Worm (Caenorhabditis elegans) whole organism, midembryonic: ENCODE data around the gene T06D8.10.

Experiments used
- T22C8.4 ChIP-seq: fragments of 200-800 bp; sonication (Bioruptor generic); IDR thresholded peaks from 2 replicates; pipeline ENCODE4 v1.3.6; 2022; ENCODE audit warnings: missing genetic modification characterization, missing compliant biosample characterization
- cog-1 ChIP-seq: sonication (generic microtip); optimal IDR thresholded peaks from 2 replicates; lab custom pipeline; 2016; ENCODE audit warnings: missing genetic modification characterization, missing compliant biosample characterization
- flt-1 ChIP-seq: fragments of 200-800 bp; sonication (Bioruptor generic); IDR thresholded peaks from 2 replicates; pipeline ENCODE4 v1.3.6; 2022; ENCODE audit warnings: missing genetic modification characterization, missing compliant biosample characterization
- klf-2 ChIP-seq: fragments of 200-800 bp; sonication (Bioruptor generic); conservative IDR thresholded peaks from 2 replicates; pipeline ENCODE4 v1.3.6; 2022; ENCODE audit warnings: missing genetic modification reagents, missing genetic modification characterization, missing compliant biosample characterization
- med-1 ChIP-seq: sonication (generic microtip); optimal IDR thresholded peaks from 2 replicates; lab custom pipeline; 2017; ENCODE audit warnings: missing genetic modification characterization, mild to moderate bottlenecking, missing compliant biosample characterization, antibody characterized with exemption, missing genetic modification reagents; ENCODE audit not compliant: insufficient read depth
- ref-1 ChIP-seq: fragments of 200-800 bp; sonication (Bioruptor generic); conservative IDR thresholded peaks from 2 replicates; pipeline ENCODE4 v1.3.6; 2022; ENCODE audit warnings: missing genetic modification reagents, missing genetic modification characterization, missing compliant biosample characterization
- tab-1 ChIP-seq: fragments of 200-800 bp; sonication (Bioruptor generic); IDR thresholded peaks from 2 replicates; pipeline ENCODE4 v1.3.6; 2022; ENCODE audit warnings: missing genetic modification characterization, missing compliant biosample characterization
- ztf-23 ChIP-seq: fragments of 200-800 bp; sonication (Bioruptor generic); IDR thresholded peaks from 2 replicates; pipeline ENCODE4 v1.3.6; 2022; ENCODE audit warnings: missing genetic modification reagents, missing genetic modification characterization, missing compliant biosample characterization
- ztf-29 ChIP-seq: fragments of 200-800 bp; sonication (Bioruptor generic); IDR thresholded peaks from 2 replicates; pipeline ENCODE4 v1.3.6; 2022; ENCODE audit warnings: missing genetic modification reagents, missing genetic modification characterization, missing compliant biosample characterization

T06D8.10 gene

DNA sequence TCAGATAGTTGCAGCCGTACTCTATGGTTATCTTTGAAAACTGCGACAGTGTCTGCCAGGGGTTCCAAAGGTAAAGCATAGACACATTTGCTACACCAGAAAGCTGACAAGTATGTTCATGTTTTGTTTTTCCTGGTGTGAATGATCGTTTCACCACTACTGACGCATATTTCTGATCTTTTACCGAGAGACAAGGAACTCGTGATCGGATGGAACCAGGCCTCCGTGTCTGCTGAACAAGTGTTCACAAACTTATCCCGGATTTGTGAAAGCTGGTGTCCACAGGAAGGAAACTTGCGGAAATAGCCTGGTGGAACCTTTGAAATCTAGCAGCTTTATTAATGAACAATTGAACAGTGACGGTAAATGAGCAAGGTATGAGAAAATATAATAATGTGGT, 12.5 kb upstream of the T06D8.10 start:
- TF ChIP-seq med-1 (GFP tag; lab: Kevin White, UChicago) (no peak), cog-1 (no peak), ztf-23 (no peak), klf-2 (GFP tag; lab: Robert Waterston, UW) (no peak)

DNA sequence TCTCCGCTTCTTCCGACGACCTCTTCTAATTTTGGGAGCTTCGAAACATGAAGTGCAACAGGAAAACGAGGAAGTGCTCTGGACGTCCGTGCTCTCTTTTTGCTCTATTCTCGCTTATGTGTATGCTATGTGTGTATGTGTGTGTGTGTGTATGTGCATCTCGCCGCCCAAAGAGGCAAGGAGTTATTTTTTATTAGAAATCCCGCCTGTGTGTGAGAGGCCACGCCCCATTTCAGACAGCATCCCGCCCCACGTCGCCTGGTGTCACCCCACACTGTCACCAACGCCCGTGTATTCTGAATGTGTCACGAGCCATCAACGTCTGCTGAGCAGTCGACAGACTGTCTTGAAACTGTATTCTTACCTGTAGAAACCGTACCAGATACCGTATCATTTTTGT, 8.2 kb upstream of the T06D8.10 start, which contains the start of gene T05B9.2:
Gene T05B9.2 (plus strand): TSS at position 301 of the 400 bp plus-strand sequence.
- no peak for TF ChIP-seq tab-1 (GFP tag; lab: Robert Waterston, UW)
- no peak for TF ChIP-seq ref-1
- no peak for TF ChIP-seq T22C8.4 (GFP tag; lab: Robert Waterston, UW)
- TF ChIP-seq ztf-23 = no peak
- TF ChIP-seq med-1 (GFP tag; lab: Kevin White, UChicago) = no peak

DNA sequence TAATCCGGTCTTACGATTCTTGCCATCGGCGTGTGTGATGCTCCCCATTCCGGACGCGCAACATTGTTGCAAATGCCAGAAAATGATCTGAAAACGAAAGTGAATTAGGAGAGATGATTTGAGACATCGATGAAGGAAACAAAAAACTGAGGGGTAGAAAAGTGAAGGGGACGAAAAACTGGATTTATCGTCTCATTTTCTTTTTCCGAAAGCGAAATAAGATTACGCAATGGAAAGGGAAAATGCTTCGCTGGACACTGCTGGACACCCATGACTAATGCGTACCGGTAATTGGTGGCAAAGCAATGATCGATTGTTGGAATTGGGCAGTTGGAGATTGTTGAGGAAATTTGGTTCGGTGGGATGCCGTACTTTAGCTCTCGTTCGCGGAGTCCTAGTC, 808 bp downstream of the T06D8.10 start:
- no peak for TF ChIP-seq flt-1 (GFP tag; lab: Robert Waterston, UW)
- TF ChIP-seq ztf-23 = no peak
- no peak for TF ChIP-seq ref-1
- TF ChIP-seq tab-1 (GFP tag; lab: Robert Waterston, UW) = no peak
- no peak for TF ChIP-seq ztf-29 (GFP tag; lab: Robert Waterston, UW)
- no peak for TF ChIP-seq klf-2 (GFP tag; lab: Robert Waterston, UW)
- no peak for TF ChIP-seq T22C8.4 (GFP tag; lab: Robert Waterston, UW)
- TF ChIP-seq cog-1 = no peak
- no peak for TF ChIP-seq med-1 (GFP tag; lab: Kevin White, UChicago)

DNA sequence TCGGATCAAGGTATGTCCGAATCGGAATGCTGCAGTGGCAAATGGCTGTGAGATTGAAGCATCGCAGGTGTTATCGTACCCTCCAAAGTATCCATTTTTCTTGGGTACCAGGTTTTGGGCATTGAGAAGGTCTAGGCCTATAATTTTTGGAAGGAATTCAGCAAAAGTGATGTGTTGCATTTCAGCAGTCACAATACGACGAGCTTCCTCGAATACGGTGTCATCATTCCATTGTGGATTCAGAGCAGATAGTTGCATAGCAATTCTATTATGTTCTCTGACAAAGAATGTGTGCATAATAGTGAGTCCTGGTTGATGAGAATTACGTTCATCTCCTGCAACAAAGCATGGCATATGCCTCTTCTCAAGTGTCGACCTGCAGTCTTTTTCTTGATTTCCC, 4.4 kb downstream of the T06D8.10 start:
- TF ChIP-seq tab-1 (GFP tag; lab: Robert Waterston, UW) = no peak
- no peak for TF ChIP-seq med-1 (GFP tag; lab: Kevin White, UChicago)
- TF ChIP-seq cog-1 = no peak
- TF ChIP-seq ztf-29 (GFP tag; lab: Robert Waterston, UW) = no peak
- TF ChIP-seq flt-1 (GFP tag; lab: Robert Waterston, UW) = no peak
- no peak for TF ChIP-seq ref-1
- TF ChIP-seq klf-2 (GFP tag; lab: Robert Waterston, UW) = no peak
- TF ChIP-seq T22C8.4 (GFP tag; lab: Robert Waterston, UW) = no peak
- no peak for TF ChIP-seq ztf-23

DNA sequence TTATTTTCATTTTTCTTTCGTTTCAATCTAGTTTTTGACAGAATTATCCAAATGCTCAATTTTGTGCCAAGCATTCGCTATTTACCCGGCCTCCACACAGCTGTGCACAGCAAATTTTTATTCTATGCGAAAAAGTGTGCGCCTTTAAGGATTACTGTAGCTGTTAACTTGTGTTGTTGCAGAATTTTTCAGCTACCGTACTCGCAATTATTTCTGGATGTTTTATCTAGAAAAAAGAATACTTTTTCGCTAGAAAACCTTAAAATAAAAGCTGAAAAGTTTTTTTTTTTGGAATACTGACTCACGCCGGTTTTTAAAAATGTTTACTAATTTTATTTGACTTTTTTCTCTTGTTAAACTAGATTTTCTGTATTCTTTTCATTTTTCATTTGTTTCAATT, 5.8 kb downstream of the T06D8.10 start:
- TF ChIP-seq klf-2 (GFP tag; lab: Robert Waterston, UW) = no peak
- no peak for TF ChIP-seq cog-1
- TF ChIP-seq ztf-23 = no peak
- no peak for TF ChIP-seq T22C8.4 (GFP tag; lab: Robert Waterston, UW)
- no peak for TF ChIP-seq tab-1 (GFP tag; lab: Robert Waterston, UW)
- TF ChIP-seq ztf-29 (GFP tag; lab: Robert Waterston, UW) = no peak
- no peak for TF ChIP-seq ref-1
- TF ChIP-seq flt-1 (GFP tag; lab: Robert Waterston, UW) = no peak
- no peak for TF ChIP-seq med-1 (GFP tag; lab: Kevin White, UChicago)

DNA sequence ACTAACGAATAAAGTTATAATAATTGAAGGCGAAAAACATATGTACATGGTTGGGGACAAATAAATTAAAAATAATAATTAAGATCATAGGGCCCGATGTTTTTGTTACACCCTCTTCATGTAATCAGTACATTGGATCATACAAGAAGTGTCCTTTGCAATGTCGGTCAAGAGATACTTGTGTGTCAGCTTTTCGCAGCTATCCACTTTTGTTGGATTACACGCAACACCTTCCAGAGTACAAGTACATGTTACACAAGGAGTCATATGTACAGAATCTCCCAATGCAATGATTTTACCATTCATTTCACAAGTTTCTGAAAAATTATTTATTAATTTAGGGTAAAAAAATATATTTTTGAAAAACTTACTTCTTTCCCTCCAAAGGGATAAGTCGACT, 6.4 kb downstream of the T06D8.10 start:
- TF ChIP-seq flt-1 (GFP tag; lab: Robert Waterston, UW) = no peak
- TF ChIP-seq T22C8.4 (GFP tag; lab: Robert Waterston, UW) = no peak
- TF ChIP-seq cog-1 = no peak
- no peak for TF ChIP-seq med-1 (GFP tag; lab: Kevin White, UChicago)
- TF ChIP-seq klf-2 (GFP tag; lab: Robert Waterston, UW) = no peak
- TF ChIP-seq ztf-29 (GFP tag; lab: Robert Waterston, UW) = no peak
- no peak for TF ChIP-seq ztf-23
- TF ChIP-seq ref-1 = no peak
- no peak for TF ChIP-seq tab-1 (GFP tag; lab: Robert Waterston, UW)

DNA sequence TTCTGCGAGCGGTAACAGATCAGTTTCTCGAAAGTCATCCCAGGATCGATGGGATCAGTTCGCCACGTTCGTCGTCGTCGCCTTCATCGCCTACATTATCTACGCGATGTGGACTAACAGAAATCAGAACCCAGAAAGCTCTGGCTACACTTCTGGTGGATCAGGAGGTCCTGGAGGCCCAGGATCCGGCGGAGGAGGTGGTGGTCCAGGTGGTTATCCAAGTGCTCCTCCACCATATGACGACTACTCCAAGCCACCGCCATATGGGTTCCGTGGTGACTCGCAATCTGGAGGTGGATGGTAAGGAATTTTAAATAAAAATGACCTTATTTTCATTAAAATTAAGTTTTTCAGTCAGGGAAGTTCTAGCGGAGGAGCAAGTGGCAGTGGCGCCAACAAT, 7.1 kb downstream of the T06D8.10 start:
- TF ChIP-seq ztf-29 (GFP tag; lab: Robert Waterston, UW) = no peak
- no peak for TF ChIP-seq T22C8.4 (GFP tag; lab: Robert Waterston, UW)
- no peak for TF ChIP-seq cog-1
- no peak for TF ChIP-seq ztf-23
- TF ChIP-seq med-1 (GFP tag; lab: Kevin White, UChicago) = no peak
- TF ChIP-seq tab-1 (GFP tag; lab: Robert Waterston, UW) = no peak
- TF ChIP-seq ref-1 = no peak
- no peak for TF ChIP-seq klf-2 (GFP tag; lab: Robert Waterston, UW)
- TF ChIP-seq flt-1 (GFP tag; lab: Robert Waterston, UW) = no peak

DNA sequence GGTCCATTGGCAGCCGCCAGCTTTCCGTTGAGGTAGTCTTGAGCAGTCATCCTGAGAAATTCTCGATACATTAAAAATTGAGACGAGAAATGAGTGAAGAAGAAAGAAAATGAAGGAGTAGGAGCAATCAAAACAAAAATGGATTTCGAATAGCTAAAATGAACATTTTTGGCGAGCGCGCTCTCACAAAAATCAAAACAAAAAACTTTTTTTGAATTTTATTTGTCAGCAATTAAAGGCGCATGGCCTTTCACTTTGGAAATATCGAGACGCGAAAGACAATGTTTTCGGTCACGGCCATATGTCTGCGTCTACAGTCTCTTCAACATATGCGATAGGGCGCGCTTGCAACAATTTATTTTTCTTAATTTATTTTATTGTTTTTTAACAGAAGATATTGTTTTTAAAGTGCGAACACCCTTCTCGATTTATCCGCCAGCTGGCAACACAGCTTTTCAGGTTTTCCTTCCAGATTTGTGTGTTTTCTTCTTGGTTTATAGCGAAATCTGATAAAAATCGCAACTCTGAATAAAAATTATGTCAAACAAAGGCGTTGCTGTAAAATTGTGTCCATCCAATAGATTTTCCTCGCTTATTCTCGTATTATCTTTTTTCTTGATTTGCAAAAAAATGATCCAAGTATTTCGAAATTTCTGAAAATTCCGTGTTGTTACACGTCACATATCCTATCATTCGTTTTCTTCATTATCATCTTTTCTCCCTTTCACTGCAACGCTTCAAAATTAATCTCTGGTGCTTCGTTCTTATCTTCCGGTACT, 8.3 kb downstream of the T06D8.10 start, which contains the start of the genes rpn-9 and T06D8.9:
Gene rpn-9 (minus strand): TSS at position 51 of the 779 bp plus-strand sequence.
Gene T06D8.9 (plus strand): TSS at position 729 of the 779 bp plus-strand sequence.
- TF ChIP-seq T22C8.4 (GFP tag; lab: Robert Waterston, UW) = no peak
- TF ChIP-seq cog-1 = peak; percentile 80
- 0 out of 2 replicates have a peak, but pooled peaks have one; percentile 4 for TF ChIP-seq flt-1 (GFP tag; lab: Robert Waterston, UW)

DNA sequence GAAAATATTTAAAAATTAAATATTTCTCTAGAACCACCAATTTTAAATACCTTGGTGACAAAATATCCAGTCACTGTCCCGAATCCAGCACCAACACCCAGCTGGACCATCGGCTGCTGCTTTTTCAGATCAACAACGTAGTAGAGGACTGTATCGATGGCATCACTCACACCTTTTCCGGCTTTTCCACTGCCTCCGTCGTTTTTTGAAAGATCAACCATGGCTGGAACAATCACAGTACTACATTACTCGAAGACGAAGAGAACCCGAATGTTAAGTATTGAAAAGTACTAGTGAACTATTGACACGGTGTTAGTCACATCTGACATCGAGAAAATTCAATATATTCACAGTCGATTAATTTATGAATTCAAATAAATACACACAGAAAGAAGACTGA, 10.2 kb downstream of the T06D8.10 start, which contains the start of gene fndc-1:
Gene fndc-1 (minus strand): TSS at position 227 of the 400 bp plus-strand sequence.
- TF ChIP-seq ztf-29 (GFP tag; lab: Robert Waterston, UW) = no peak
- TF ChIP-seq flt-1 (GFP tag; lab: Robert Waterston, UW) = no peak
- TF ChIP-seq tab-1 (GFP tag; lab: Robert Waterston, UW) = no peak
- TF ChIP-seq med-1 (GFP tag; lab: Kevin White, UChicago) = no peak
- no peak for TF ChIP-seq cog-1

DNA sequence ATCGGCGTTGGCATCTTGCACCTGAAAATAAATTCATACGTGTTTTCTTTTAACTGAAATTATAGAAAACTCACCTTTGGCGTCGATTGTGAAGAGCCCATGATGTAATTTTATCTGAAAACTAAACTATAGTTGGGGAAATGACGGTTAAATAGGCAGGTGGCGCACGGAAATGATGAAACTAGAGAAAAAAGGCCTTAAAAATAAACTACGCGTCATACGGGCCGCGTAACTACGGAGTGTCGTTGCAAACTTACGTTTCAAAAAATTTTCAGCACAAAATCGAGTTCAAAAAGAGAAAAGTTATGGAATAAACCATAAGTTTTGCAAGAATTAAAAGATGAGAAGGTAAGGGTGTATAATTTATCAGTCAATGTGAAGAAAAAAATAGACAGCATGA, 11.0 kb downstream of the T06D8.10 start, which contains the start of gene cchl-1:
Gene cchl-1 (minus strand): TSS at position 114 of the 400 bp plus-strand sequence.
- TF ChIP-seq flt-1 (GFP tag; lab: Robert Waterston, UW) = no peak
- TF ChIP-seq klf-2 (GFP tag; lab: Robert Waterston, UW) = no peak
- TF ChIP-seq T22C8.4 (GFP tag; lab: Robert Waterston, UW) = no peak
- TF ChIP-seq med-1 (GFP tag; lab: Kevin White, UChicago) = no peak
- TF ChIP-seq cog-1 = no peak
- no peak for TF ChIP-seq ztf-23
- no peak for TF ChIP-seq ztf-29 (GFP tag; lab: Robert Waterston, UW)
- TF ChIP-seq tab-1 (GFP tag; lab: Robert Waterston, UW) = no peak
- TF ChIP-seq ref-1 = no peak
